Worm (Caenorhabditis elegans) whole organism, late embryonic: ENCODE results near the gene cyp-35B1.

Source experiments
- ets-4 ChIP-seq: sonication (generic microtip); optimal IDR thresholded peaks from 2 replicates; lab custom pipeline; 2016; ENCODE audit warnings: missing genetic modification characterization, missing compliant biosample characterization
- nfya-1 ChIP-seq: sonication (generic microtip); optimal IDR thresholded peaks from 2 replicates; lab custom pipeline; 2017; ENCODE audit warnings: missing genetic modification characterization, mild to moderate bottlenecking, missing compliant biosample characterization, antibody characterized with exemption, moderate library complexity
- nhr-11 ChIP-seq: fragments of 150-350 bp; optimal IDR thresholded peaks from 2 replicates; lab custom pipeline; 2014; ENCODE audit warnings: missing biosample characterization, missing genetic modification characterization
- pag-3 ChIP-seq: sonication (generic microtip); optimal IDR thresholded peaks from 2 replicates; lab custom pipeline; 2016; ENCODE audit warnings: missing compliant biosample characterization, missing genetic modification characterization, borderline replicate concordance
- pha-4 ChIP-seq: fragments of 150-350 bp; optimal IDR thresholded peaks from 2 replicates; lab custom pipeline; 2018; ENCODE audit warnings: missing biosample characterization, missing genetic modification reagents, missing genetic modification characterization
- unc-55 ChIP-seq: sonication (generic microtip); optimal IDR thresholded peaks from 2 replicates; lab custom pipeline; 2017; ENCODE audit warnings: missing biosample characterization, missing genetic modification reagents, missing genetic modification characterization
- unc-86 ChIP-seq: sonication (generic microtip); optimal IDR thresholded peaks from 2 replicates; lab custom pipeline; 2016; ENCODE audit warnings: missing genetic modification characterization, missing compliant biosample characterization

- TF ChIP-seq ets-4 (tag; lab: Kevin White, UChicago) (no peak), nhr-11 (tag; lab: Kevin White, UChicago) (no peak), unc-55 (GFP tag; lab: Kevin White, UChicago) (no peak), nfya-1 (tag; lab: Kevin White, UChicago) (no peak), unc-86 (no peak), pha-4 (no peak), pag-3 (tag; lab: Kevin White, UChicago) (no peak)
Observed at ce11 chrV:3979819-3980218, 41.0 kb downstream of the cyp-35B1 start, which contains the start of gene nlp-31.
